Worm (Caenorhabditis elegans): ENCODE data around the gene ZK1058.3.

Gene ZK1058.3

ce11 chrIII:3883146-3883545, 35.5 kb upstream of the ZK1058.3 start:
- no peak for TF ChIP-seq dve-1 (tag; optimal IDR thresholded peaks at IDR 0.05)
- peak; percentile 1 for TF ChIP-seq unc-42 (tag; optimal IDR thresholded peaks at IDR 0.05)

- TF ChIP-seq zip-5 (tag; optimal IDR thresholded peaks at IDR 0.05): no peak
- no peak for TF ChIP-seq ceh-19 (GFP tag; optimal IDR thresholded peaks at IDR 0.05)
These were observed 31.1 kb upstream of the ZK1058.3 start for ce11 chrIII:3887586-3887985.

- TF ChIP-seq hlh-6 (tag; optimal IDR thresholded peaks at IDR 0.05): no peak
- no peak for TF ChIP-seq ref-2 (tag; optimal IDR thresholded peaks at IDR 0.05)
- no peak for TF ChIP-seq sdc-2 (tag; optimal IDR thresholded peaks at IDR 0.05)
- no peak for TF ChIP-seq unc-86 (tag; optimal IDR thresholded peaks at IDR 0.05)
- TF ChIP-seq syd-9 (tag; optimal IDR thresholded peaks at IDR 0.05): no peak
- TF ChIP-seq ztf-16 (tag; optimal IDR thresholded peaks at IDR 0.05): no peak
- no peak for TF ChIP-seq mec-3 (tag; optimal IDR thresholded peaks at IDR 0.05; ENCODE audit: borderline replicate concordance)
- no peak for TF ChIP-seq pat-9 (tag; optimal IDR thresholded peaks at IDR 0.05)
- no peak for TF ChIP-seq ceh-6 (GFP tag; optimal IDR thresholded peaks at IDR 0.05)
These were observed 28.8 kb upstream of the ZK1058.3 start for ce11 chrIII:3889896-3890295.

ce11 chrIII:3893992-3894391, 24.7 kb upstream of the ZK1058.3 start:
- TF ChIP-seq eyg-1 (tag; optimal IDR thresholded peaks at IDR 0.05): no peak
- TF ChIP-seq elt-2 (tag; optimal IDR thresholded peaks at IDR 0.05): peak; percentile 30

- TF ChIP-seq hlh-15 (tag; optimal IDR thresholded peaks at IDR 0.05) (no peak), nfya-1 (tag; optimal IDR thresholded peaks at IDR 0.05) (peak; percentile 88)
These were observed 20.3 kb upstream of the ZK1058.3 start for ce11 chrIII:3898354-3898753.

ce11 chrIII:3898850-3899249, 19.8 kb upstream of the ZK1058.3 start:
- TF ChIP-seq ceh-31 (tag; optimal IDR thresholded peaks at IDR 0.05): peak; percentile 21
- TF ChIP-seq unc-42 (tag; optimal IDR thresholded peaks at IDR 0.05): peak; percentile 26
- no peak for TF ChIP-seq rnt-1 (tag; optimal IDR thresholded peaks at IDR 0.05)

ce11 chrIII:3901542-3901941, 17.1 kb upstream of the ZK1058.3 start, which contains the start of gene tir-1:
tir-1 (minus strand) TSS chrIII:3901642.
- TF ChIP-seq fax-1 (tag; optimal IDR thresholded peaks at IDR 0.05): no peak
- no peak for TF ChIP-seq sdc-2 (tag; optimal IDR thresholded peaks at IDR 0.05)

ce11 chrIII:3902588-3903325, 15.9 kb upstream of the ZK1058.3 start:
- TF ChIP-seq C08G9.2 (tag; optimal IDR thresholded peaks at IDR 0.05) (no peak), ceh-19 (GFP tag; optimal IDR thresholded peaks at IDR 0.05) (no peak), unc-86 (tag; optimal IDR thresholded peaks at IDR 0.05) (no peak), ceh-45 (GFP tag; IDR thresholded peaks at IDR 0.05) (no peak), pqm-1 (tag; optimal IDR thresholded peaks at IDR 0.05) (no peak), ceh-24 (tag; optimal IDR thresholded peaks at IDR 0.05) (no peak), unc-3 (GFP tag; conservative IDR thresholded peaks at IDR 0.05) (no peak), unc-3 (tag; optimal IDR thresholded peaks at IDR 0.05) (no peak), rnt-1 (tag; optimal IDR thresholded peaks at IDR 0.05) (no peak), gmeb-2 (tag; optimal IDR thresholded peaks at IDR 0.05) (no peak), ets-4 (tag; optimal IDR thresholded peaks at IDR 0.05) (no peak)
